Fruit fly (Drosophila melanogaster): ENCODE data around the gene SLIRP1.

Gene SLIRP1

DNA sequence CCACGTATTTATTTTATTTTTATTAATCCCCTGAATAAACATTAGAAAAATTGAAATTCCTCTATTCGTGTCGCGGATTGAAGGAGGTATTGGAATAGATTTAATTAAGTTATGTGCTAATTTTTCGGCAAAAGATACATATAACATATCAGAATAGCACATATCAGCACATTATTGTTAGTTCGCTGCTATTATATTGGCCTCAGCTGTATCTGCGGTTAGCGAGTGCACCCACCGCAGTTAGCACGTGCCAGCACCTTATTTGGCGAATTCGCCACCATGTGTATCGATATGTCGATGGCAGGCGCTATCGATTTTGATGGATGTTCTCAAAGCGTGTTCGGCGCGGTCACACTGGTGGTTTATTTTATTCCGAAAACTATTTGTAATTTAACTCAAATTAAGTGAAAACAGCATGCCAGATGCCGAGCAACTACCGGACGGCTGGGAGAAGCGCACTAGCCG, 26.0 kb upstream of the SLIRP1 start, which contains the start of gene dod (continued):
- TF ChIP-seq CG3726 (GFP tag; IDR thresholded peaks at IDR 0.05) (no peak), Ssrp (tag; optimal IDR thresholded peaks at IDR 0.05) (peak; percentile 16), az2 (GFP tag; optimal IDR thresholded peaks at IDR 0.05) (peak; percentile 53), phol (tag; optimal IDR thresholded peaks at IDR 0.05) (peak; percentile 74), sob (GFP tag; IDR thresholded peaks at IDR 0.05) (peak; percentile 67), Dp (GFP tag; optimal IDR thresholded peaks at IDR 0.05) (peak; percentile 54), Blimp-1 (GFP tag; optimal IDR thresholded peaks at IDR 0.05) (no peak), dm (GFP tag; optimal IDR thresholded peaks at IDR 0.05) (peak; percentile 80), ind (GFP tag; optimal IDR thresholded peaks at IDR 0.05) (peak; percentile 34), tna (GFP tag; IDR thresholded peaks at IDR 0.05; ENCODE audit: partially characterized antibody) (peak; percentile 59), oc (tag; optimal IDR thresholded peaks at IDR 0.05) (no peak), Max (GFP tag; optimal IDR thresholded peaks at IDR 0.05) (peak; percentile 58), btn (GFP tag; optimal IDR thresholded peaks at IDR 0.05) (no peak), CG1024 (GFP tag; IDR thresholded peaks at IDR 0.05) (no peak), Bdp1 (GFP tag; optimal IDR thresholded peaks at IDR 0.05) (peak; percentile 44), CG15073 (GFP tag; optimal IDR thresholded peaks at IDR 0.05) (no peak), nom (GFP tag; optimal IDR thresholded peaks at IDR 0.05) (peak; percentile 26), gfzf (GFP tag; optimal IDR thresholded peaks at IDR 0.05) (peak; percentile 95), CG15479 (GFP tag; optimal IDR thresholded peaks at IDR 0.05) (no peak), en (GFP tag; optimal IDR thresholded peaks at IDR 0.05) (no peak), CG7357 (GFP tag; IDR thresholded peaks at IDR 0.05) (no peak), Sox102F (GFP tag; optimal IDR thresholded peaks at IDR 0.05) (no peak), sens-2 (GFP tag; IDR thresholded peaks at IDR 0.05) (0 out of 2 replicates have a peak, but pooled peaks have one; percentile 13), CG1602 (GFP tag; optimal IDR thresholded peaks at IDR 0.05) (no peak), CG6175 (GFP tag; IDR thresholded peaks at IDR 0.05) (no peak), NK7.1 (GFP tag; optimal IDR thresholded peaks at IDR 0.05) (no peak), Mad (GFP tag; optimal IDR thresholded peaks at IDR 0.05) (peak; percentile 35), wor (GFP tag; IDR thresholded peaks at IDR 0.05) (no peak), gcm (GFP tag; optimal IDR thresholded peaks at IDR 0.05) (peak; percentile 11), Med (GFP tag) (peak; percentile 88), Hr51 (GFP tag; optimal IDR thresholded peaks at IDR 0.05) (peak; percentile 38 to 57), CG1647 (GFP tag; optimal IDR thresholded peaks at IDR 0.05) (no peak), CG12219 (GFP tag; optimal IDR thresholded peaks at IDR 0.05) (peak; percentile 37), Awh (GFP tag; IDR thresholded peaks at IDR 0.05) (no peak), sisA (GFP tag; IDR thresholded peaks at IDR 0.05) (peak; percentile 30; the same call in 1 of the 2 replicates), ftz-f1 (GFP tag; optimal IDR thresholded peaks at IDR 0.05) (peak; percentile 9), CG15696 (tag; optimal IDR thresholded peaks at IDR 0.05) (no peak), CG17361 (GFP tag; IDR thresholded peaks at IDR 0.05) (peak; percentile 38; the same call in 2 of the 3 replicates), fd64A (GFP tag; optimal IDR thresholded peaks at IDR 0.05) (no peak), BtbVII (GFP tag; optimal IDR thresholded peaks at IDR 0.05) (peak; percentile 21), CG8281 (tag; optimal IDR thresholded peaks at IDR 0.05) (no peak), p53 (GFP tag; optimal IDR thresholded peaks at IDR 0.05) (no peak), lbe (GFP tag; optimal IDR thresholded peaks at IDR 0.05) (no peak), CG30020 (tag; optimal IDR thresholded peaks at IDR 0.05) (peak; percentile 7), ken (GFP tag; IDR thresholded peaks at IDR 0.05) (peak; percentile 47; the same call in 1 of the 3 replicates), toy (GFP tag; IDR thresholded peaks at IDR 0.05) (no peak), CG14965 (GFP tag; optimal IDR thresholded peaks at IDR 0.05; ENCODE audit: borderline replicate concordance) (no peak), sug (tag; optimal IDR thresholded peaks at IDR 0.05) (peak; percentile 53), HLHmδ (GFP tag; optimal IDR thresholded peaks at IDR 0.05) (peak; percentile 94), inv (GFP tag; IDR thresholded peaks at IDR 0.05; ENCODE audit: partially characterized antibody) (peak; percentile 69), Ptx1 (GFP tag; IDR thresholded peaks at IDR 0.05) (peak; percentile 61)

Measured in whole organism, embryonic.